Fruit fly (Drosophila melanogaster) whole organism, embryonic: ENCODE measurements around the gene Srrm234.

ENCODE experiments used
- Bdp1 ChIP-seq: fragments of 200-800 bp; sonication (Bioruptor generic); optimal IDR thresholded peaks from 3 replicates; lab custom pipeline; 2016; ENCODE audit warnings: missing biosample characterization, missing genetic modification characterization
- CG10321 ChIP-seq: fragments of 200-800 bp; sonication (Bioruptor generic); IDR thresholded peaks from 2 replicates; pipeline ENCODE4 v1.3.6; 2022; ENCODE audit warnings: missing biosample characterization, missing genetic modification characterization
- CG10654 ChIP-seq: fragments of 200-800 bp; sonication (Bioruptor generic); optimal IDR thresholded peaks from 2 replicates; lab custom pipeline; 2016; ENCODE audit warnings: missing biosample characterization, missing genetic modification characterization
- CG12071 ChIP-seq: fragments of 200-800 bp; sonication (Bioruptor generic); optimal IDR thresholded peaks from 3 replicates; lab custom pipeline; 2018; ENCODE audit warnings: missing biosample characterization, mild to moderate bottlenecking, missing genetic modification characterization
- CG12219 ChIP-seq: fragments of 200-800 bp; sonication (Bioruptor generic); optimal IDR thresholded peaks from 3 replicates; lab custom pipeline; 2018; ENCODE audit warnings: missing biosample characterization, mild to moderate bottlenecking, missing genetic modification characterization
- CG14014 ChIP-seq: fragments of 200-800 bp; sonication (Bioruptor generic); IDR thresholded peaks from 2 replicates; pipeline ENCODE4 v1.3.6; 2022; ENCODE audit warnings: missing biosample characterization, missing genetic modification characterization
- CG15073 ChIP-seq: fragments of 200-800 bp; sonication (Bioruptor generic); optimal IDR thresholded peaks from 2 replicates; lab custom pipeline; 2016; ENCODE audit warnings: missing biosample characterization, missing genetic modification characterization
- CG15696 ChIP-seq: fragments of 200-800 bp; sonication (Bioruptor generic); optimal IDR thresholded peaks from 2 replicates; lab custom pipeline; 2019; ENCODE audit warnings: missing biosample characterization, mild to moderate bottlenecking, missing genetic modification characterization, moderate library complexity
- CG17328 ChIP-seq: fragments of 200-800 bp; sonication (Bioruptor generic); IDR thresholded peaks from 2 replicates; pipeline ENCODE4 v1.3.6; 2022; ENCODE audit warnings: missing biosample characterization, missing genetic modification characterization
- CG17829 ChIP-seq: fragments of 200-800 bp; optimal IDR thresholded peaks from 2 replicates; lab custom pipeline; 2019; ENCODE audit warnings: missing biosample characterization, mild to moderate bottlenecking, missing genetic modification characterization, moderate library complexity
- CG1792 ChIP-seq: fragments of 200-800 bp; sonication (Bioruptor generic); optimal IDR thresholded peaks from 2 replicates; lab custom pipeline; 2016; ENCODE audit warnings: missing biosample characterization, missing genetic modification characterization
- CG31441 ChIP-seq: fragments of 200-800 bp; sonication (Bioruptor generic); IDR thresholded peaks from 2 replicates; pipeline ENCODE4 v1.3.6; 2022; ENCODE audit warnings: missing biosample characterization, missing genetic modification characterization
- CG33213 ChIP-seq: fragments of 200-800 bp; sonication (Bioruptor generic); optimal IDR thresholded peaks from 3 replicates; lab custom pipeline; 2016; ENCODE audit warnings: missing biosample characterization, missing genetic modification characterization
- CG4282 ChIP-seq: fragments of 200-800 bp; sonication (Bioruptor generic); optimal IDR thresholded peaks from 2 replicates; lab custom pipeline; 2016; ENCODE audit warnings: missing biosample characterization, missing genetic modification characterization
- CG4360 ChIP-seq: fragments of 200-800 bp; sonication (Bioruptor generic); IDR thresholded peaks from 2 replicates; pipeline ENCODE4 v1.3.6; 2022; ENCODE audit warnings: missing biosample characterization, missing genetic modification characterization
- CG5953 ChIP-seq: fragments of 200-800 bp; sonication (Bioruptor generic); IDR thresholded peaks from 2 replicates; pipeline ENCODE4 v1.3.6; 2022; ENCODE audit warnings: missing biosample characterization, missing genetic modification characterization
- CG6654 ChIP-seq: fragments of 200-800 bp; sonication (Bioruptor generic); optimal IDR thresholded peaks from 2 replicates; lab custom pipeline; 2017; ENCODE audit warnings: missing biosample characterization, mild to moderate bottlenecking, missing genetic modification characterization
- CG7372 ChIP-seq: fragments of 200-800 bp; sonication (Bioruptor generic); IDR thresholded peaks from 2 replicates; pipeline ENCODE4 v1.3.6; 2022; ENCODE audit warnings: missing biosample characterization, missing genetic modification characterization
- CG8388 ChIP-seq: fragments of 200-800 bp; sonication (Bioruptor generic); optimal IDR thresholded peaks from 2 replicates; lab custom pipeline; 2019; ENCODE audit warnings: missing biosample characterization, mild to moderate bottlenecking, missing genetic modification characterization, moderate library complexity
- CG9797 ChIP-seq: fragments of 200-800 bp; sonication (Bioruptor generic); optimal IDR thresholded peaks from 3 replicates; lab custom pipeline; 2018; ENCODE audit warnings: missing biosample characterization, mild to moderate bottlenecking, missing genetic modification characterization
- CTCF ChIP-seq: fragments of 200-800 bp; sonication (Bioruptor generic); optimal IDR thresholded peaks from 2 replicates; lab custom pipeline; 2017; ENCODE audit warnings: missing biosample characterization, mild to moderate bottlenecking, missing genetic modification characterization, moderate library complexity
- D19B ChIP-seq: fragments of 200-800 bp; sonication (Bioruptor generic); optimal IDR thresholded peaks from 2 replicates; lab custom pipeline; 2017; ENCODE audit warnings: missing biosample characterization, mild to moderate bottlenecking, missing genetic modification characterization
- Dp ChIP-seq: fragments of 200-800 bp; sonication (Bioruptor generic); optimal IDR thresholded peaks from 2 replicates; lab custom pipeline; 2018; ENCODE audit warnings: missing biosample characterization, mild to moderate bottlenecking, missing genetic modification characterization, moderate library complexity
- E2f2 ChIP-seq: fragments of 200-800 bp; sonication (Bioruptor generic); IDR thresholded peaks from 2 replicates; pipeline ENCODE4 v1.3.6; 2022; ENCODE audit warnings: missing biosample characterization, missing genetic modification characterization
- Ets65A ChIP-seq: fragments of 200-800 bp; sonication (Bioruptor generic); peaks from one replicate; lab custom pipeline; 2016; ENCODE audit warnings: missing biosample characterization, missing genetic modification characterization
- H15 ChIP-seq: fragments of 200-800 bp; sonication (Bioruptor generic); IDR thresholded peaks from 3 replicates; pipeline ENCODE4 v1.3.6; 2022; ENCODE audit warnings: missing biosample characterization, missing genetic modification characterization
- HmgD ChIP-seq: fragments of 200-800 bp; sonication (Bioruptor generic); optimal IDR thresholded peaks from 3 replicates; lab custom pipeline; 2016; ENCODE audit warnings: missing biosample characterization, missing genetic modification characterization
- Hr39 ChIP-seq: fragments of >200 bp; optimal IDR thresholded peaks from 2 replicates; lab custom pipeline; 2017
- Hr51 ChIP-seq, 2 experiments: fragments of 200-800 bp; sonication (Bioruptor generic); optimal IDR thresholded peaks; 2 replicates in 1 of 2; 3 replicates in 1 of 2; lab custom pipeline; 2016 to 2018; ENCODE audit warnings: missing biosample characterization in 2 of 2, missing genetic modification characterization in 2 of 2, mild to moderate bottlenecking in 1 of 2, moderate library complexity in 1 of 2
- Lhr ChIP-seq: fragments of 200-800 bp; sonication (Bioruptor generic); optimal IDR thresholded peaks from 3 replicates; lab custom pipeline; 2017; ENCODE audit warnings: mild to moderate bottlenecking, missing biosample characterization, missing genetic modification reagents, missing genetic modification characterization
- MTF-1 ChIP-seq: fragments of 200-800 bp; sonication (Bioruptor generic); optimal IDR thresholded peaks from 2 replicates; lab custom pipeline; 2018; ENCODE audit warnings: missing biosample characterization, mild to moderate bottlenecking, missing genetic modification characterization, borderline replicate concordance
- Optix ChIP-seq: fragments of 200-800 bp; sonication (Bioruptor generic); IDR thresholded peaks from 3 replicates; pipeline ENCODE4 v1.3.6; 2022; ENCODE audit warnings: missing biosample characterization, missing genetic modification characterization
- Ravus ChIP-seq: fragments of 200-800 bp; sonication (Bioruptor generic); IDR thresholded peaks from 2 replicates; pipeline ENCODE4 v1.3.6; 2022; ENCODE audit warnings: missing biosample characterization, missing genetic modification characterization
- Xrp1 ChIP-seq: fragments of 200-800 bp; sonication (Bioruptor generic); IDR thresholded peaks from 2 replicates; pipeline ENCODE4 v1.3.6; 2022; ENCODE audit warnings: missing biosample characterization, missing genetic modification characterization
- chn ChIP-seq: fragments of 200-800 bp; sonication (Bioruptor generic); optimal IDR thresholded peaks from 2 replicates; lab custom pipeline; 2016; ENCODE audit warnings: missing biosample characterization, missing genetic modification characterization
- disco-r ChIP-seq: fragments of 200-800 bp; sonication (Bioruptor generic); optimal IDR thresholded peaks from 2 replicates; lab custom pipeline; 2016; ENCODE audit warnings: missing biosample characterization, missing genetic modification characterization
- emc ChIP-seq: fragments of 200-800 bp; sonication (Bioruptor generic); optimal IDR thresholded peaks from 2 replicates; lab custom pipeline; 2016; ENCODE audit warnings: missing biosample characterization, missing genetic modification characterization
- exex ChIP-seq: fragments of 200-800 bp; sonication (Bioruptor generic); optimal IDR thresholded peaks from 4 replicates; lab custom pipeline; 2018; ENCODE audit warnings: missing biosample characterization, mild to moderate bottlenecking, missing genetic modification characterization, moderate library complexity
- fd102C ChIP-seq: fragments of 200-800 bp; sonication (Bioruptor generic); optimal IDR thresholded peaks from 2 replicates; lab custom pipeline; 2018; ENCODE audit warnings: missing biosample characterization, mild to moderate bottlenecking, missing genetic modification characterization, moderate library complexity
- gcm ChIP-seq: fragments of 200-800 bp; sonication (Bioruptor generic); optimal IDR thresholded peaks from 2 replicates; lab custom pipeline; 2019; ENCODE audit warnings: missing biosample characterization, mild to moderate bottlenecking, missing genetic modification characterization, moderate library complexity
- gro ChIP-seq: fragments of 200-800 bp; sonication (Bioruptor generic); optimal IDR thresholded peaks from 2 replicates; lab custom pipeline; 2016; ENCODE audit warnings: missing biosample characterization, missing genetic modification characterization
- gsb-n ChIP-seq: fragments of 200-800 bp; sonication (Bioruptor generic); optimal IDR thresholded peaks from 3 replicates; lab custom pipeline; 2018; ENCODE audit warnings: missing biosample characterization, mild to moderate bottlenecking, missing genetic modification characterization
- pan ChIP-seq, 4 experiments: fragments of >200 bp in 3 of 4; fragments of 200-800 bp in 1 of 4; sonication (Bioruptor generic) in 1 of 4; optimal IDR thresholded peaks in 3 of 4; IDR thresholded peaks in 1 of 4; 2 replicates each; pipeline versions ENCODE4 v1.3.6 to Lab custom; 2017 to 2022; ENCODE audit warnings: missing biosample characterization in 2 of 4, missing genetic modification characterization in 2 of 4, mixed read lengths in 1 of 4
- ranshi ChIP-seq: fragments of 200-800 bp; sonication (Bioruptor generic); IDR thresholded peaks from 2 replicates; pipeline ENCODE4 v1.3.6; 2022; ENCODE audit warnings: missing biosample characterization, missing genetic modification characterization
- ro ChIP-seq: fragments of 200-800 bp; sonication (Bioruptor generic); IDR thresholded peaks from 2 replicates; pipeline ENCODE4 v1.3.6; 2022; ENCODE audit warnings: missing biosample characterization, missing genetic modification characterization
- sens ChIP-seq: fragments of 200-800 bp; sonication (Bioruptor generic); peaks from one replicate; lab custom pipeline; 2016; ENCODE audit warnings: missing biosample characterization, missing genetic modification characterization
- sr ChIP-seq: fragments of 200-800 bp; sonication (Bioruptor generic); IDR thresholded peaks from 3 replicates; pipeline ENCODE4 v1.3.6; 2022; ENCODE audit warnings: missing biosample characterization, missing genetic modification characterization
- stwl ChIP-seq: fragments of 200-800 bp; sonication (Bioruptor generic); optimal IDR thresholded peaks from 3 replicates; lab custom pipeline; 2018; ENCODE audit warnings: missing biosample characterization, mild to moderate bottlenecking, missing genetic modification characterization, moderate library complexity
- ttk ChIP-seq: fragments of 200-800 bp; sonication (Bioruptor generic); IDR thresholded peaks from 2 replicates; pipeline ENCODE4 v2.1.2; 2022; ENCODE audit warnings: missing biosample characterization, missing genetic modification characterization
- tx ChIP-seq: fragments of 200-800 bp; sonication (Bioruptor generic); optimal IDR thresholded peaks from 2 replicates; lab custom pipeline; 2016; ENCODE audit warnings: missing biosample characterization, missing genetic modification characterization
- vfl ChIP-seq: fragments of 200-800 bp; sonication (Bioruptor generic); optimal IDR thresholded peaks from 2 replicates; lab custom pipeline; 2016; ENCODE audit warnings: missing biosample characterization, missing genetic modification characterization
- yki ChIP-seq: fragments of >200 bp; optimal IDR thresholded peaks from 3 replicates; lab custom pipeline; 2018

Gene Srrm234

DNA sequence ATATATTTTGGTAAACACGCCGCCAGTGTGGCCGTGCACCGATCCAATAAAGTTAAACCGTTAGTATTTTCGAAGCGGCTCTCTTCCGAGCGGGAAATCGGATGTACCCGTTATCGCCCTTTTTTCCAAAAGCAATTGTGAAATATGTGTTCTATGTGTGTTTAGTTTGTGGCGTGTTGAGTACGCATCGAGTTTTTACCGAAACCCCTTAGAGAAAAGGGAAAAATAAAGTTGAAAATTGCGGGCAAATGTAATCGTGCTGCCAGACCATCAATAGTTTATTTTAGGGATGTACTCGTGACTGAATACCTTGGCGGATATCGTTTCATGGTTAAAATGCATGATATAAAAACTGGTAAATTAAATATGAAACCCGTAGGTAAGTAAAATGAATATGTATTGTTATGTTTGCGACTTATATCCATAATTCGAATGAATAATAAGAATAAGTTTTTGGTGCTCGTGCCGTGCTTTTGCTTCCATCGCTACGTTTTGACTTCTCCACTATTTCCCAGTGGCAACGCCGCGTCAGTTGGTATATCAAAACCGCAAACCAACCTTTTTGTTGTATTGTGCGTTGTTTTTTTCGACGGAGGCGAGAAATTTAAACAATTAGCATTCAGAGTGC lies 25.6 kb downstream of the Srrm234 start, which contains the start of the genes Mettl2 and Bgb (continued):
- peak; percentile 52; the same call in 1 of the 3 replicates for TF ChIP-seq Optix (GFP tag; lab: Robert Waterston, UW)
- no peak for TF ChIP-seq sr
- TF ChIP-seq CG15696 = peak; percentile 89
- TF ChIP-seq gcm = peak; percentile 31
- peak; percentile 60 for TF ChIP-seq CG8388
- TF ChIP-seq CTCF (GFP tag; lab: Kevin White, UChicago) = no peak
- TF ChIP-seq CG6654 = peak; percentile 16
- peak; percentile 76 for TF ChIP-seq Xrp1 (GFP tag; lab: Robert Waterston, UW)
- TF ChIP-seq gro (GFP tag; lab: Kevin White, UChicago) = peak; percentile 81
- peak; percentile 80 for TF ChIP-seq E2f2 (GFP tag; lab: Robert Waterston, UW)
- TF ChIP-seq D19B (GFP tag; lab: Kevin White, UChicago) = peak; percentile 63
- no peak for TF ChIP-seq fd102C (GFP tag; lab: Kevin White, UChicago)
- TF ChIP-seq CG31441 (GFP tag; lab: Robert Waterston, UW) = peak; percentile 74
- no peak for TF ChIP-seq CG12219 (GFP tag; lab: Kevin White, UChicago)
- TF ChIP-seq MTF-1 (GFP tag; lab: Kevin White, UChicago) = no peak
- TF ChIP-seq CG5953 (GFP tag; lab: Robert Waterston, UW) = no peak
- no peak for TF ChIP-seq Ravus (GFP tag; lab: Robert Waterston, UW)
- peak; percentile 78 for TF ChIP-seq chn (GFP tag; lab: Kevin White, UChicago)
- TF ChIP-seq CG9797 (GFP tag; lab: Kevin White, UChicago) = peak; percentile 76
- peak; percentile 53 for TF ChIP-seq HmgD (GFP tag; lab: Kevin White, UChicago)
- peak; percentile 42 for TF ChIP-seq stwl
- TF ChIP-seq ttk (GFP tag; lab: Robert Waterston, UW) = peak; percentile 80
- TF ChIP-seq Dp = peak; percentile 62
- no peak for TF ChIP-seq Lhr (GFP tag; lab: Kevin White, UChicago)
- peak; percentile 68 for TF ChIP-seq CG10654 (GFP tag; lab: Kevin White, UChicago)
- TF ChIP-seq Ets65A = peak; percentile 98
- TF ChIP-seq sens (GFP tag; lab: Kevin White, UChicago) = peak; percentile 96
- peak; percentile 75 for TF ChIP-seq CG14014 (GFP tag; lab: Robert Waterston, UW)
- TF ChIP-seq ranshi = peak; percentile 85; the same call in 1 of the 2 replicates
- peak; percentile 83 for TF ChIP-seq CG7372 (GFP tag; lab: Robert Waterston, UW)
- TF ChIP-seq CG4360 (GFP tag; lab: Robert Waterston, UW) = peak; percentile 76
- TF ChIP-seq CG12071 (GFP tag; lab: Kevin White, UChicago) = no peak
- TF ChIP-seq Bdp1 (GFP tag; lab: Kevin White, UChicago) = peak; percentile 39
- no peak for TF ChIP-seq Hr39 (lab: Kevin White, UChicago)
- TF ChIP-seq emc = peak; percentile 48
- TF ChIP-seq CG15073 = no peak
- TF ChIP-seq CG1792 (GFP tag; lab: Kevin White, UChicago) = peak; percentile 74
- no peak for TF ChIP-seq CG4282
- peak; percentile 49 for TF ChIP-seq gsb-n (tag; lab: Kevin White, UChicago)
- TF ChIP-seq Hr51 (GFP tag; optimal IDR thresholded peaks at IDR 0.05; lab: Kevin White, UChicago) = peak; percentile 60 to 68
- TF ChIP-seq yki (lab: Kevin White, UChicago) = no peak
- no peak for TF ChIP-seq CG10321 (GFP tag; lab: Robert Waterston, UW)
- TF ChIP-seq CG33213 = peak; percentile 65
- TF ChIP-seq disco-r (GFP tag; lab: Kevin White, UChicago) = peak; percentile 60
- TF ChIP-seq vfl = peak; percentile 47
- peak; percentile 66 for TF ChIP-seq ro (GFP tag; lab: Robert Waterston, UW)
- TF ChIP-seq H15 (GFP tag; lab: Robert Waterston, UW) = peak; percentile 85
- TF ChIP-seq CG17829 (tag; lab: Kevin White, UChicago) = peak; percentile 77
- TF ChIP-seq CG17328 = peak; percentile 63
- no peak for TF ChIP-seq exex (tag; lab: Kevin White, UChicago)
- peak; percentile 76 for TF ChIP-seq tx (GFP tag; lab: Kevin White, UChicago)
- no peak for TF ChIP-seq pan (optimal IDR thresholded peaks at IDR 0.05; lab: Kevin White, UChicago)
- peak in 1 of 2 experiments; percentile 79 for TF ChIP-seq pan (GFP tag; optimal IDR thresholded peaks at IDR 0.05 in 1 of 2, IDR thresholded peaks at IDR 0.05 in 1 of 2)
